Fruit fly (Drosophila melanogaster): Measurements from ENCODE around the gene CG8993.

- no peak for TF ChIP-seq EcR (GFP tag; optimal IDR thresholded peaks at IDR 0.05)
- TF ChIP-seq pan (optimal IDR thresholded peaks at IDR 0.05) = no peak
- TF ChIP-seq CG8478 (optimal IDR thresholded peaks at IDR 0.05) = no peak
- TF ChIP-seq psq (optimal IDR thresholded peaks at IDR 0.05) = no peak
- TF ChIP-seq usp (GFP tag; optimal IDR thresholded peaks at IDR 0.05) = no peak
These were observed 27.8 kb downstream of the CG8993 start for dm6 chr3L:2399788-2400187.

Data from whole organism.